Fruit fly (Drosophila melanogaster) S2 (cell line): ENCODE measurements around the gene mmy.

Experiments used
- CG8478 ChIP-seq: fragments of >200 bp; optimal IDR thresholded peaks from 2 replicates; lab custom pipeline; 2018
- CTCF ChIP-seq, 2 experiments: fragments of >200 bp; optimal IDR thresholded peaks; 2 replicates each; lab custom pipeline; 2018

dm6 chr2L:6467509-6467908 is 6.2 kb downstream of the mmy start, which contains the start of gene HemK1:
- TF ChIP-seq CG8478 (no peak), CTCF (optimal IDR thresholded peaks at IDR 0.05; lab: Kevin White, UChicago) (peak in 1 of 2 experiments; percentile 24)
